Worm (Caenorhabditis elegans): Measurements from ENCODE around the gene ifa-3.
"Not testable (repeated sequence)": the region's sequence is repeated elsewhere in the genome, so short reads cannot be mapped to it uniquely, and the experiment has no call there.

- not testable (repeated sequence) for TF ChIP-seq him-1, W03F9.2, dao-5 (tag; optimal IDR thresholded peaks at IDR 0.05)
These were observed 50.2 kb downstream of the ifa-3 start, which contains the start of gene F23A7.3 for ce11 chrX:16219710-16220109.

All from whole organism, L4/young adult.